Worm (Caenorhabditis elegans): ENCODE results near the gene T09B9.5.

DNA sequence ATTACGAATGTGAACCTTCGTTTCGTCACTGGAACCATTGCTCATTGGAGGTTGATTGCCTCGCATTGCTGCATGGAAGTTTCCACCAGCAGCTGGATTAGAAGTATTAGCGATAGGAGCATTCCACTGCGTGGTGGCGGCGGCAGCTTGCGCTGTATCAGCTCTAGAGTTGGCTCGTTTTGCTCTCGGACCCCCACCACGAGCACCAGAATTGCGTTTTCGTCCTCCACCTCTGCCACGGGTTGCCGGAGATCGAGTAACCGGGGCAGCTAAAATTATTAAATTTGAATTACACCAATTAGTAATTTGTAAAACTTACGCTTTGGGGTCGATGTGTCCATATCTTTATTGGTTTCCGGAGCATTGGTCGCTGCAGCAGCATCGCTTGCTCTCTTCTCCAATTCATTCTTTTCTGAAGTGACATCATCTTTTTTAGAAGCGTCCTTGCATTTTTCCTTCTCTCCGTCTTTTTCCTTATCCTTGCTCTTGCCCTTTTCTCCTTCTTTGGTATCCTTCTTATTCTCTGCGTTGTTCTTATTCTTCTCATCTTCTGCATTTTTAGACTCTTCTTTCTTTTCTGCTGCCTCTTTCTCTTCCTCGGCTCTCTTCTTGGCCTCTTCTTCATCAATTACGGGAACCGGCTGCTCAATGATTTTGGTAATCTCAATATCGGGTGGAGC is 36.7 kb downstream of the T09B9.5 start:
- TF ChIP-seq Y56A3A.18 (GFP tag; IDR thresholded peaks at IDR 0.05) (no peak), xnd-1 (tag; optimal IDR thresholded peaks at IDR 0.05) (no peak), mcd-1 (GFP tag; IDR thresholded peaks at IDR 0.05) (0 out of 2 replicates have a peak, but pooled peaks have one; percentile 7), tlf-1 (GFP tag; optimal IDR thresholded peaks at IDR 0.05) (no peak), ama-1 (optimal IDR thresholded peaks at IDR 0.05) (no peak), ama-1 (GFP tag; optimal IDR thresholded peaks at IDR 0.05) (no peak), die-1 (tag; optimal IDR thresholded peaks at IDR 0.05) (no peak), ZK185.1 (tag; optimal IDR thresholded peaks at IDR 0.05; ENCODE audit: poor library complexity, severe bottlenecking) (no peak), F49E8.2 (tag; optimal IDR thresholded peaks at IDR 0.05; ENCODE audit: insufficient read depth) (no peak), dpl-1 (GFP tag; optimal IDR thresholded peaks at IDR 0.05) (no peak), mel-28 (tag; optimal IDR thresholded peaks at IDR 0.05; ENCODE audit: borderline replicate concordance) (no peak), unc-62 (GFP tag; optimal IDR thresholded peaks at IDR 0.05) (no peak), lin-40 (tag; optimal IDR thresholded peaks at IDR 0.05) (no peak)

Data from whole organism, young adult.